Fruit fly (Drosophila melanogaster): ENCODE results near the gene dj-1beta.

dj-1beta gene

dm6 chr3R:30806490-30807195, at the start of gene dj-1beta, which contains the start of gene wts:
Gene dj-1beta (plus strand): TSS chr3R:30807117.
Gene wts (minus strand): TSS chr3R:30806619.
- TF ChIP-seq Sin3A (optimal IDR thresholded peaks at IDR 0.05): no peak
- no peak for TF ChIP-seq Myc (optimal IDR thresholded peaks at IDR 0.05)
- TF ChIP-seq insv (optimal IDR thresholded peaks at IDR 0.05): no peak
- TF ChIP-seq psq (optimal IDR thresholded peaks at IDR 0.05): no peak
- no peak for TF ChIP-seq h (optimal IDR thresholded peaks at IDR 0.05)
- no peak for TF ChIP-seq ttk (optimal IDR thresholded peaks at IDR 0.05)

dm6 chr3R:30758725-30759714, 47.9 kb upstream of the dj-1beta start:
- TF ChIP-seq h (optimal IDR thresholded peaks at IDR 0.05) (no peak), Myc (optimal IDR thresholded peaks at IDR 0.05) (no peak), ttk (optimal IDR thresholded peaks at IDR 0.05) (no peak), psq (optimal IDR thresholded peaks at IDR 0.05) (no peak), Sin3A (optimal IDR thresholded peaks at IDR 0.05) (no peak), insv (optimal IDR thresholded peaks at IDR 0.05) (no peak)

dm6 chr3R:30761140-30761539, 45.8 kb upstream of the dj-1beta start:
- TF ChIP-seq h (optimal IDR thresholded peaks at IDR 0.05) (no peak), ttk (optimal IDR thresholded peaks at IDR 0.05) (no peak), psq (optimal IDR thresholded peaks at IDR 0.05) (no peak), Sin3A (optimal IDR thresholded peaks at IDR 0.05) (no peak), insv (optimal IDR thresholded peaks at IDR 0.05) (no peak), Myc (optimal IDR thresholded peaks at IDR 0.05) (no peak)

dm6 chr3R:30762230-30762629, 44.7 kb upstream of the dj-1beta start:
- TF ChIP-seq psq (optimal IDR thresholded peaks at IDR 0.05) (no peak), ttk (optimal IDR thresholded peaks at IDR 0.05) (no peak), h (optimal IDR thresholded peaks at IDR 0.05) (no peak), Sin3A (optimal IDR thresholded peaks at IDR 0.05) (no peak), Myc (optimal IDR thresholded peaks at IDR 0.05) (no peak)

- no peak for TF ChIP-seq ttk (optimal IDR thresholded peaks at IDR 0.05)
- TF ChIP-seq psq (optimal IDR thresholded peaks at IDR 0.05): no peak
- TF ChIP-seq Myc (optimal IDR thresholded peaks at IDR 0.05): no peak
- no peak for TF ChIP-seq h (optimal IDR thresholded peaks at IDR 0.05)
- no peak for TF ChIP-seq Sin3A (optimal IDR thresholded peaks at IDR 0.05)
- no peak for TF ChIP-seq insv (optimal IDR thresholded peaks at IDR 0.05)
Observed at dm6 chr3R:30764121-30764520, 42.8 kb upstream of the dj-1beta start.

dm6 chr3R:30765306-30766033, 41.4 kb upstream of the dj-1beta start, which contains the start of gene zfh1:
Gene zfh1 (plus strand): TSS chr3R:30765926.
- no peak for TF ChIP-seq h (optimal IDR thresholded peaks at IDR 0.05)
- TF ChIP-seq insv (optimal IDR thresholded peaks at IDR 0.05): no peak
- no peak for TF ChIP-seq ttk (optimal IDR thresholded peaks at IDR 0.05)
- TF ChIP-seq psq (optimal IDR thresholded peaks at IDR 0.05): no peak
- TF ChIP-seq Myc (optimal IDR thresholded peaks at IDR 0.05): no peak
- TF ChIP-seq Sin3A (optimal IDR thresholded peaks at IDR 0.05): no peak

- TF ChIP-seq Sin3A (optimal IDR thresholded peaks at IDR 0.05) (no peak), ttk (optimal IDR thresholded peaks at IDR 0.05) (no peak)
Observed at dm6 chr3R:30766922-30767504, 39.9 kb upstream of the dj-1beta start.

dm6 chr3R:30767556-30767955, 39.4 kb upstream of the dj-1beta start:
- no peak for TF ChIP-seq psq (optimal IDR thresholded peaks at IDR 0.05)

- no peak for TF ChIP-seq ttk (optimal IDR thresholded peaks at IDR 0.05)
- no peak for TF ChIP-seq Sin3A (optimal IDR thresholded peaks at IDR 0.05)
- no peak for TF ChIP-seq psq (optimal IDR thresholded peaks at IDR 0.05)
- no peak for TF ChIP-seq Myc (optimal IDR thresholded peaks at IDR 0.05)
- TF ChIP-seq insv (optimal IDR thresholded peaks at IDR 0.05): no peak
- no peak for TF ChIP-seq h (optimal IDR thresholded peaks at IDR 0.05)
Observed at dm6 chr3R:30770069-30770633, 36.8 kb upstream of the dj-1beta start.

dm6 chr3R:30770709-30771108, 36.2 kb upstream of the dj-1beta start:
- TF ChIP-seq Sin3A (optimal IDR thresholded peaks at IDR 0.05) (no peak), psq (optimal IDR thresholded peaks at IDR 0.05) (no peak), Myc (optimal IDR thresholded peaks at IDR 0.05) (no peak), insv (optimal IDR thresholded peaks at IDR 0.05) (no peak), h (optimal IDR thresholded peaks at IDR 0.05) (no peak), ttk (optimal IDR thresholded peaks at IDR 0.05) (no peak)

dm6 chr3R:30772779-30773546, 34.0 kb upstream of the dj-1beta start:
- TF ChIP-seq psq (optimal IDR thresholded peaks at IDR 0.05): no peak
- TF ChIP-seq insv (optimal IDR thresholded peaks at IDR 0.05): no peak
- TF ChIP-seq Myc (optimal IDR thresholded peaks at IDR 0.05): no peak
- TF ChIP-seq ttk (optimal IDR thresholded peaks at IDR 0.05): no peak
- TF ChIP-seq Sin3A (optimal IDR thresholded peaks at IDR 0.05): no peak
- TF ChIP-seq h (optimal IDR thresholded peaks at IDR 0.05): no peak
